Fruit fly (Drosophila melanogaster) whole organism, embryonic: ENCODE results near the gene CG1572.

ENCODE experiments used
- CG1233 ChIP-seq: fragments of 200-800 bp; sonication (Bioruptor generic); optimal IDR thresholded peaks from 4 replicates; lab custom pipeline; 2018; ENCODE audit warnings: missing biosample characterization, mild to moderate bottlenecking, missing genetic modification characterization
- CG12391 ChIP-seq: fragments of 200-800 bp; sonication (Bioruptor generic); optimal IDR thresholded peaks from 3 replicates; lab custom pipeline; 2018; ENCODE audit warnings: missing biosample characterization, mild to moderate bottlenecking, missing genetic modification characterization, moderate library complexity
- CG13624 ChIP-seq: fragments of 200-800 bp; sonication (Bioruptor generic); optimal IDR thresholded peaks from 2 replicates; lab custom pipeline; 2016; ENCODE audit warnings: missing biosample characterization, missing genetic modification characterization
- CG13775 ChIP-seq: fragments of 200-800 bp; sonication (Bioruptor generic); optimal IDR thresholded peaks from 3 replicates; lab custom pipeline; 2017; ENCODE audit warnings: missing biosample characterization, mild to moderate bottlenecking, missing genetic modification characterization
- CG14667 ChIP-seq: fragments of 200-800 bp; sonication (Bioruptor generic); IDR thresholded peaks from 2 replicates; pipeline ENCODE4 v1.3.6; 2022; ENCODE audit warnings: missing biosample characterization, missing genetic modification characterization
- CG15479 ChIP-seq: fragments of 200-800 bp; sonication (Bioruptor generic); optimal IDR thresholded peaks from 3 replicates; lab custom pipeline; 2019; ENCODE audit warnings: missing biosample characterization, mild to moderate bottlenecking, missing genetic modification characterization, moderate library complexity
- CG15696 ChIP-seq: fragments of 200-800 bp; sonication (Bioruptor generic); optimal IDR thresholded peaks from 2 replicates; lab custom pipeline; 2019; ENCODE audit warnings: missing biosample characterization, mild to moderate bottlenecking, missing genetic modification characterization, moderate library complexity
- CG1792 ChIP-seq: fragments of 200-800 bp; sonication (Bioruptor generic); optimal IDR thresholded peaks from 2 replicates; lab custom pipeline; 2016; ENCODE audit warnings: missing biosample characterization, missing genetic modification characterization
- CG18262 ChIP-seq: fragments of 200-800 bp; optimal IDR thresholded peaks from 3 replicates; lab custom pipeline; 2019; ENCODE audit warnings: missing biosample characterization, mild to moderate bottlenecking, missing genetic modification characterization, moderate library complexity
- CG2120 ChIP-seq: fragments of 200-800 bp; sonication (Bioruptor generic); optimal IDR thresholded peaks from 3 replicates; lab custom pipeline; 2016; ENCODE audit warnings: missing biosample characterization, missing genetic modification characterization
- CG32532 ChIP-seq: fragments of 200-800 bp; sonication (Bioruptor generic); IDR thresholded peaks from 2 replicates; pipeline ENCODE4 v1.3.6; 2022; ENCODE audit warnings: missing biosample characterization, missing genetic modification characterization
- CG3281 ChIP-seq: fragments of 200-800 bp; sonication (Bioruptor generic); optimal IDR thresholded peaks from 3 replicates; lab custom pipeline; 2017; ENCODE audit warnings: missing biosample characterization, mild to moderate bottlenecking, missing genetic modification characterization
- CG3407 ChIP-seq: fragments of 200-800 bp; sonication (Bioruptor generic); optimal IDR thresholded peaks from 2 replicates; lab custom pipeline; 2018; ENCODE audit warnings: missing biosample characterization, mild to moderate bottlenecking, missing genetic modification characterization
- CG34422 ChIP-seq: fragments of 200-800 bp; sonication (Bioruptor generic); IDR thresholded peaks from 3 replicates; pipeline ENCODE4 v1.3.6; 2022; ENCODE audit warnings: missing biosample characterization, missing genetic modification characterization
- CG6854 ChIP-seq: fragments of 200-800 bp; sonication (Bioruptor generic); optimal IDR thresholded peaks from 3 replicates; lab custom pipeline; 2017; ENCODE audit warnings: missing biosample characterization, mild to moderate bottlenecking, missing genetic modification characterization
- CG7372 ChIP-seq: fragments of 200-800 bp; sonication (Bioruptor generic); IDR thresholded peaks from 2 replicates; pipeline ENCODE4 v1.3.6; 2022; ENCODE audit warnings: missing biosample characterization, missing genetic modification characterization
- CG8290 ChIP-seq, 3 experiments: fragments of 200-800 bp; sonication (Bioruptor generic); optimal IDR thresholded peaks; 2 replicates each; lab custom pipeline; 2016 to 2019; ENCODE audit warnings: missing biosample characterization in 3 of 3, missing genetic modification characterization in 3 of 3, mild to moderate bottlenecking in 2 of 3, moderate library complexity in 1 of 3
- CG8359 ChIP-seq: fragments of 200-800 bp; sonication (Bioruptor generic); optimal IDR thresholded peaks from 2 replicates; lab custom pipeline; 2017; ENCODE audit warnings: missing biosample characterization, mild to moderate bottlenecking, missing genetic modification characterization, borderline replicate concordance
- CG9932 ChIP-seq: fragments of 200-800 bp; sonication (Bioruptor generic); IDR thresholded peaks from 2 replicates; pipeline ENCODE4 v1.3.6; 2022; ENCODE audit warnings: missing biosample characterization, missing genetic modification characterization
- Doc2 ChIP-seq: fragments of 200-800 bp; sonication (Bioruptor generic); IDR thresholded peaks from 2 replicates; pipeline ENCODE4 v1.3.6; 2022; ENCODE audit warnings: missing biosample characterization, missing genetic modification characterization
- H2.0 ChIP-seq: fragments of 200-800 bp; sonication (Bioruptor generic); IDR thresholded peaks from 2 replicates; pipeline ENCODE4 v1.3.6; 2022; ENCODE audit warnings: missing biosample characterization, missing genetic modification characterization
- Hr78 ChIP-seq, 2 experiments: fragments of 200-800 bp in 1 of 2; fragments of >200 bp in 1 of 2; sonication (Bioruptor generic) in 1 of 2; optimal IDR thresholded peaks; 2 replicates each; lab custom pipeline; 2017 to 2019; ENCODE audit warnings: missing biosample characterization in 2 of 2, missing genetic modification characterization in 2 of 2, mild to moderate bottlenecking in 1 of 2, moderate library complexity in 1 of 2
- Lhr ChIP-seq: fragments of 200-800 bp; sonication (Bioruptor generic); optimal IDR thresholded peaks from 3 replicates; lab custom pipeline; 2017; ENCODE audit warnings: mild to moderate bottlenecking, missing biosample characterization, missing genetic modification reagents, missing genetic modification characterization
- MBD-R2 ChIP-seq: fragments of 200-800 bp; sonication (Bioruptor generic); IDR thresholded peaks from 2 replicates; pipeline ENCODE4 v1.3.6; 2022; ENCODE audit warnings: missing biosample characterization, missing genetic modification characterization
- Oli ChIP-seq: fragments of 200-800 bp; sonication (Bioruptor generic); optimal IDR thresholded peaks from 2 replicates; lab custom pipeline; 2018; ENCODE audit warnings: missing biosample characterization, mild to moderate bottlenecking, missing genetic modification characterization, moderate library complexity
- Pdp1 ChIP-seq, 2 experiments: fragments of 200-800 bp; sonication (Bioruptor generic); optimal IDR thresholded peaks; 3 replicates each; lab custom pipeline; 2016; ENCODE audit warnings: missing biosample characterization in 2 of 2, missing genetic modification characterization in 2 of 2, mild to moderate bottlenecking in 1 of 2, moderate library complexity in 1 of 2
- Ptx1 ChIP-seq: fragments of 200-800 bp; sonication (Bioruptor generic); IDR thresholded peaks from 2 replicates; pipeline ENCODE4 v1.3.6; 2022; ENCODE audit warnings: missing biosample characterization, missing genetic modification characterization
- Usf ChIP-seq: fragments of 200-800 bp; sonication (Bioruptor generic); optimal IDR thresholded peaks from 2 replicates; lab custom pipeline; 2017; ENCODE audit warnings: missing genotype, missing biosample characterization, missing genetic modification characterization
- Xbp1 ChIP-seq: fragments of 200-800 bp; sonication (Bioruptor generic); optimal IDR thresholded peaks from 3 replicates; lab custom pipeline; 2016; ENCODE audit warnings: missing biosample characterization, mild to moderate bottlenecking, missing genetic modification characterization
- amos ChIP-seq: fragments of 200-800 bp; sonication (Bioruptor generic); IDR thresholded peaks from 2 replicates; pipeline ENCODE4 v1.3.6; 2022; ENCODE audit warnings: missing biosample characterization, missing genetic modification characterization; ENCODE audit not compliant: partially characterized antibody
- az2 ChIP-seq: fragments of 200-800 bp; sonication (Bioruptor generic); optimal IDR thresholded peaks from 3 replicates; lab custom pipeline; 2016; ENCODE audit warnings: missing biosample characterization, missing genetic modification characterization
- bbx ChIP-seq: fragments of 200-800 bp; sonication (Bioruptor generic); IDR thresholded peaks from 2 replicates; pipeline ENCODE4 v1.3.6; 2022; ENCODE audit warnings: missing biosample characterization, missing genetic modification characterization; ENCODE audit not compliant: partially characterized antibody
- caup ChIP-seq: fragments of 200-800 bp; sonication (Bioruptor generic); optimal IDR thresholded peaks from 3 replicates; lab custom pipeline; 2017; ENCODE audit warnings: missing biosample characterization, mild to moderate bottlenecking, missing genetic modification characterization, moderate library complexity; ENCODE audit not compliant: severe bottlenecking
- fru ChIP-seq: fragments of >200 bp; optimal IDR thresholded peaks from 2 replicates; lab custom pipeline; 2017
- gfzf ChIP-seq: fragments of 200-800 bp; sonication (Bioruptor generic); optimal IDR thresholded peaks from 2 replicates; lab custom pipeline; 2016; ENCODE audit warnings: missing biosample characterization, mild to moderate bottlenecking, missing genetic modification characterization, moderate library complexity
- ind ChIP-seq: fragments of 200-800 bp; sonication (Bioruptor generic); optimal IDR thresholded peaks from 3 replicates; lab custom pipeline; 2016; ENCODE audit warnings: missing biosample characterization, missing genetic modification characterization
- insv ChIP-seq, 2 experiments: fragments of 200-800 bp; sonication (Bioruptor generic); optimal IDR thresholded peaks; 3 replicates each; lab custom pipeline; 2016 to 2018; ENCODE audit warnings: missing biosample characterization in 2 of 2, missing genetic modification characterization in 2 of 2
- luna ChIP-seq: fragments of 200-800 bp; sonication (Bioruptor generic); optimal IDR thresholded peaks from 2 replicates; lab custom pipeline; 2016; ENCODE audit warnings: missing biosample characterization, missing genetic modification characterization
- maf-S ChIP-seq: fragments of 200-800 bp; sonication (Bioruptor generic); optimal IDR thresholded peaks from 2 replicates; lab custom pipeline; 2016; ENCODE audit warnings: missing biosample characterization, missing genetic modification characterization
- pfk ChIP-seq: fragments of 200-800 bp; sonication (Bioruptor generic); optimal IDR thresholded peaks from 2 replicates; lab custom pipeline; 2018; ENCODE audit warnings: missing biosample characterization, mild to moderate bottlenecking, missing genetic modification characterization, moderate library complexity
- ro ChIP-seq: fragments of 200-800 bp; sonication (Bioruptor generic); IDR thresholded peaks from 2 replicates; pipeline ENCODE4 v1.3.6; 2022; ENCODE audit warnings: missing biosample characterization, missing genetic modification characterization
- row ChIP-seq: fragments of 200-800 bp; sonication (Bioruptor generic); IDR thresholded peaks from 3 replicates; pipeline ENCODE4 v1.3.6; 2022; ENCODE audit warnings: missing biosample characterization, missing genetic modification characterization
- sens ChIP-seq: fragments of 200-800 bp; sonication (Bioruptor generic); peaks from one replicate; lab custom pipeline; 2016; ENCODE audit warnings: missing biosample characterization, missing genetic modification characterization
- stwl ChIP-seq: fragments of 200-800 bp; sonication (Bioruptor generic); optimal IDR thresholded peaks from 3 replicates; lab custom pipeline; 2018; ENCODE audit warnings: missing biosample characterization, mild to moderate bottlenecking, missing genetic modification characterization, moderate library complexity
- trem ChIP-seq: fragments of 200-800 bp; optimal IDR thresholded peaks from 3 replicates; lab custom pipeline; 2019; ENCODE audit warnings: missing biosample characterization, mild to moderate bottlenecking, missing genetic modification characterization, moderate library complexity
- unc-4 ChIP-seq: fragments of 200-800 bp; sonication (Bioruptor generic); IDR thresholded peaks from 2 replicates; pipeline ENCODE4 v1.3.6; 2022; ENCODE audit warnings: missing biosample characterization, missing genetic modification characterization; ENCODE audit not compliant: partially characterized antibody
- wor ChIP-seq: fragments of 200-800 bp; sonication (Bioruptor generic); IDR thresholded peaks from 2 replicates; pipeline ENCODE4 v1.3.6; 2022; ENCODE audit warnings: missing biosample characterization, missing genetic modification characterization
- zfh1 ChIP-seq: fragments of 200-800 bp; sonication (Bioruptor generic); IDR thresholded peaks from 3 replicates; pipeline ENCODE4 v1.3.6; 2022; ENCODE audit warnings: missing biosample characterization, missing genetic modification characterization

Gene CG1572

DNA sequence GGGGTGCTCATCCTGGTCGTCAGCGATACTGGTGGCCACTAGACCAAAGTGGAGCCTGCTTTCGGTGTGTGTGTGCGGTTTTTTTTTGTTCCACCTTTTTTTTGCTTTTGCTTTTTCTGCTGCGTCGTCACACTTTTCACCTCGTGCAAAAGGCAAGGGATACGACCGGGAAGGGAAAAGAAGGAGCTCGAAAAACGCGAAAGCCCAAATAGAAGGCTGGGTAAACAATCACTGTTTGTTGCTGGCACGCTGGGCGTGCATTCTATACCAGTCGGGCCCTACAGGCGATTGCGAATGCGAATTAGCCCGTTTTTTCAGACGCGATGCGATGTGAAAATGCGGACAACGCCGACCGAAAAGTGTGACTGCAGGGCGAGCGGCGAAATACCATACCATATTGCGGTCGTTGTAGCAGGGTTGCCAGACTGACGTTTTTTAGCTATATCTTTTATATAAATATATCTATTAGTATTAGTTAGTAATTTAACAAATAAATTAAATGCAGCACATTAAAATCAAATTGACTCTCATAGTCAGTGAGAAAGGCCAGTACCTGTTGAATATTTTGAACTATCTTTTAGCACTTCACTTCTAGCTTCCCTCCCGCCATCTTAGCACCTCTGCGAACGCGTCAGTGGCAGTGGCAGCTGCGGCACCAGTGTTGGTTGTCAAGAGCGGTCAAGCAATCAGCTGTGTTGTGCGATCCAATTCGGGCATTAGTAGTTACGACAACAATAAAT is 11.7 kb upstream of the CG1572 start, which contains the start of the genes Polr2A and CG11699 (continued):
- peak; percentile 34; the same call in 1 of the 2 replicates for TF ChIP-seq CG32532 (GFP tag; lab: Robert Waterston, UW)
- TF ChIP-seq row (GFP tag; lab: Robert Waterston, UW) = peak; percentile 87
- TF ChIP-seq Lhr (GFP tag; lab: Kevin White, UChicago) = peak; percentile 42
- TF ChIP-seq CG8290 (GFP tag; optimal IDR thresholded peaks at IDR 0.05; lab: Kevin White, UChicago) = peak; percentile 25
- peak in 1 of 2 experiments; percentile 24 for TF ChIP-seq CG8290 (tag; optimal IDR thresholded peaks at IDR 0.05; lab: Kevin White, UChicago)
- no peak for TF ChIP-seq Doc2
- peak; percentile 36 for TF ChIP-seq CG15479 (GFP tag; lab: Kevin White, UChicago)
- no peak for TF ChIP-seq caup (GFP tag; lab: Kevin White, UChicago)
- TF ChIP-seq unc-4 (GFP tag; lab: Robert Waterston, UW) = 0 out of 2 replicates have a peak, but pooled peaks have one; percentile 18
- no peak for TF ChIP-seq CG3407
- peak; percentile 81 for TF ChIP-seq MBD-R2 (GFP tag; lab: Robert Waterston, UW)
- TF ChIP-seq CG15696 (tag; lab: Kevin White, UChicago) = peak; percentile 56
- TF ChIP-seq sens = peak; percentile 47
- TF ChIP-seq Ptx1 (GFP tag; lab: Robert Waterston, UW) = peak; percentile 36; the same call in 1 of the 2 replicates
- peak; percentile 31 for TF ChIP-seq CG2120 (GFP tag; lab: Kevin White, UChicago)
- TF ChIP-seq CG7372 (GFP tag; lab: Robert Waterston, UW) = 0 out of 2 replicates have a peak, but pooled peaks have one; percentile 19
- TF ChIP-seq fru = no peak
- TF ChIP-seq az2 (GFP tag; lab: Kevin White, UChicago) = peak; percentile 19
- peak; percentile 59 for TF ChIP-seq CG9932
- TF ChIP-seq zfh1 (GFP tag; lab: Robert Waterston, UW) = 0 out of 3 replicates have a peak, but pooled peaks have one; percentile 32
- TF ChIP-seq maf-S (GFP tag; lab: Kevin White, UChicago) = no peak
- peak; percentile 41 for TF ChIP-seq Oli (tag; lab: Kevin White, UChicago)
- TF ChIP-seq CG8359 (GFP tag; lab: Kevin White, UChicago) = peak; percentile 5
- no peak for TF ChIP-seq wor
- TF ChIP-seq Pdp1 (GFP tag; optimal IDR thresholded peaks at IDR 0.05; lab: Kevin White, UChicago) = peak in 1 of 2 experiments; percentile 44
- peak; percentile 46 for TF ChIP-seq CG18262 (tag; lab: Kevin White, UChicago)
- no peak for TF ChIP-seq CG14667 (GFP tag; lab: Robert Waterston, UW)
- peak; percentile 44 for TF ChIP-seq stwl
- peak; percentile 44 for TF ChIP-seq CG3281 (GFP tag; lab: Kevin White, UChicago)
- TF ChIP-seq ind (GFP tag; lab: Kevin White, UChicago) = peak; percentile 57
- TF ChIP-seq gfzf (GFP tag; lab: Kevin White, UChicago) = peak; percentile 62
- peak; percentile 64; the same call in 1 of the 3 replicates for TF ChIP-seq CG34422 (GFP tag; lab: Robert Waterston, UW)
- no peak for TF ChIP-seq CG1792 (GFP tag; lab: Kevin White, UChicago)
- no peak for TF ChIP-seq pfk
- peak in 1 of 2 experiments; percentile 53 for TF ChIP-seq insv (GFP tag; optimal IDR thresholded peaks at IDR 0.05; lab: Kevin White, UChicago)
- TF ChIP-seq trem (tag; lab: Kevin White, UChicago) = peak; percentile 63
- TF ChIP-seq CG13775 (GFP tag; lab: Kevin White, UChicago) = peak; percentile 64
- no peak for TF ChIP-seq Hr78 (GFP tag; optimal IDR thresholded peaks at IDR 0.05; lab: Kevin White, UChicago)
- peak; percentile 20 for TF ChIP-seq Usf (GFP tag; lab: Kevin White, UChicago)
- TF ChIP-seq amos (GFP tag; lab: Robert Waterston, UW) = peak; percentile 27; the same call in 1 of the 2 replicates
- no peak for TF ChIP-seq H2.0 (GFP tag; lab: Robert Waterston, UW)
- peak; percentile 60 for TF ChIP-seq Xbp1 (GFP tag; lab: Kevin White, UChicago)
- peak; percentile 14 for TF ChIP-seq CG1233 (GFP tag; lab: Kevin White, UChicago)
- no peak for TF ChIP-seq CG13624 (GFP tag; lab: Kevin White, UChicago)
- TF ChIP-seq luna (GFP tag; lab: Kevin White, UChicago) = no peak
- TF ChIP-seq bbx (GFP tag; lab: Robert Waterston, UW) = no peak; the same call in 1 of the 2 replicates
- TF ChIP-seq ro (GFP tag; lab: Robert Waterston, UW) = no peak
- peak; percentile 66 for TF ChIP-seq CG12391 (tag; lab: Kevin White, UChicago)
- no peak for TF ChIP-seq CG6854 (GFP tag; lab: Kevin White, UChicago)
